Worm (Caenorhabditis elegans) whole organism, young adult: ENCODE data around the gene D1053.3.

ENCODE experiments used
- ets-4 ChIP-seq: fragments of 200-800 bp; sonication (Bioruptor generic); optimal IDR thresholded peaks from 2 replicates; lab custom pipeline; 2018; ENCODE audit warnings: mild to moderate bottlenecking, missing genetic modification characterization, missing compliant biosample characterization
- lag-1 ChIP-seq: fragments of 200-800 bp; sonication (Bioruptor generic); IDR thresholded peaks from 2 replicates; pipeline ENCODE4 v1.3.6; 2022; ENCODE audit warnings: missing genetic modification reagents, missing genetic modification characterization, missing compliant biosample characterization
- nfya-1 ChIP-seq: sonication (generic microtip); optimal IDR thresholded peaks from 2 replicates; lab custom pipeline; 2017; ENCODE audit warnings: antibody characterized with exemption, missing compliant biosample characterization, missing genetic modification characterization, borderline replicate concordance; ENCODE audit not compliant: insufficient read depth
- pbrm-1 ChIP-seq: fragments of 200-800 bp; sonication (Bioruptor generic); IDR thresholded peaks from 2 replicates; pipeline ENCODE4 v1.3.6; 2022; ENCODE audit warnings: missing genetic modification reagents, missing genetic modification characterization, missing compliant biosample characterization
- unc-62 ChIP-seq: fragments of 150-350 bp; optimal IDR thresholded peaks from 2 replicates; lab custom pipeline; 2014; ENCODE audit warnings: missing biosample characterization, missing genetic modification reagents, missing genetic modification characterization

DNA sequence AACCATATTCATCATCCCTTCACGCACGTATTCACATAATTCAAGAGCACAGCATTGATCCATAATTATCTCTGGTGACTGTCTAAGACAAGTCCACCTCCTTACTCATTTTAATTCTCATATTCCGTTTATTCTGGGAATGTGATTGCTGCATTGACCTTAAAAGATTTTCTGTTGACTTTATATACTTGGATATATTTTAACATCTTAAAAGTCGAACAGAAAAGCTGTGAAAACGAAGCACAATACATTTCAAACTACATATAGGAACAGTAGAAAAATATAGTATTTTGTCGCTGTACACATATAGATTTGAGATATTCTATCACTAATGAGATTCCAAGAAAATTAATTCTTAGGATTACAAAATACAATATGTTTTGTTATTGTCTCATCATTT lies 15.3 kb upstream of the D1053.3 start:
- TF ChIP-seq nfya-1 (tag; lab: Kevin White, UChicago) (no peak), lag-1 (GFP tag; lab: Robert Waterston, UW) (no peak), pbrm-1 (GFP tag; lab: Robert Waterston, UW) (no peak), unc-62 (GFP tag; lab: Kevin White, UChicago) (no peak), ets-4 (no peak)
